Worm (Caenorhabditis elegans) whole organism, L3 larva: ENCODE measurements around the gene emc-1.

Experiments used
- nhr-76 ChIP-seq: fragments of 150-350 bp; sonication (generic microtip); optimal IDR thresholded peaks from 5 replicates; lab custom pipeline; 2014; ENCODE audit warnings: missing biosample characterization, missing genetic modification characterization
- pqm-1 ChIP-seq: fragments of 150-350 bp; optimal IDR thresholded peaks from 2 replicates; lab custom pipeline; 2017; ENCODE audit warnings: missing biosample characterization, missing genetic modification characterization, inconsistent platforms

ce11 chrII:1470515-1470966 is 29.6 kb downstream of the emc-1 start, which contains the start of gene H17B01.2:
- no peak for TF ChIP-seq nhr-76 (tag; lab: Kevin White, UChicago)
- no peak for TF ChIP-seq pqm-1 (tag; lab: Kevin White, UChicago)
